Worm (Caenorhabditis elegans) whole organism, L1 larva: ENCODE measurements around the gene C14F11.4.

Experiments used
- C04F5.9 ChIP-seq: sonication (generic microtip); optimal IDR thresholded peaks from 2 replicates; lab custom pipeline; 2016; ENCODE audit warnings: missing genetic modification characterization, missing compliant biosample characterization
- F16B12.6 ChIP-seq: fragments of 150-350 bp; optimal IDR thresholded peaks from 2 replicates; lab custom pipeline; 2014; ENCODE audit warnings: missing biosample characterization, missing genetic modification characterization
- Y116A8C.19 ChIP-seq: sonication (generic microtip); optimal IDR thresholded peaks from 2 replicates; lab custom pipeline; 2016; ENCODE audit warnings: missing compliant biosample characterization, missing genetic modification characterization, borderline replicate concordance
- aha-1 ChIP-seq: fragments of 150-350 bp; optimal IDR thresholded peaks from 2 replicates; lab custom pipeline; 2014; ENCODE audit warnings: missing biosample characterization, missing genetic modification characterization
- alr-1 ChIP-seq: fragments of 200-800 bp; sonication (Bioruptor generic); optimal IDR thresholded peaks from 2 replicates; lab custom pipeline; 2018; ENCODE audit warnings: borderline replicate concordance, mild to moderate bottlenecking, missing genetic modification characterization, missing compliant biosample characterization
- aly-2 ChIP-seq: fragments of 150-350 bp; optimal IDR thresholded peaks from 2 replicates; lab custom pipeline; 2014; ENCODE audit warnings: missing biosample characterization, missing genetic modification characterization
- blmp-1 ChIP-seq: fragments of 150-350 bp; optimal IDR thresholded peaks from 2 replicates; lab custom pipeline; 2014; ENCODE audit warnings: missing biosample characterization, missing genetic modification characterization
- ceh-8 ChIP-seq: fragments of 200-800 bp; sonication (Bioruptor generic); optimal IDR thresholded peaks from 2 replicates; lab custom pipeline; 2018; ENCODE audit warnings: mild to moderate bottlenecking, missing genetic modification characterization, moderate library complexity, missing compliant biosample characterization
- ceh-88 ChIP-seq: fragments of 200-800 bp; sonication (Bioruptor generic); IDR thresholded peaks from 2 replicates; pipeline ENCODE4 v1.3.6; 2022; ENCODE audit warnings: missing genetic modification characterization, missing compliant biosample characterization
- ceh-90 ChIP-seq: sonication (generic microtip); optimal IDR thresholded peaks from 2 replicates; lab custom pipeline; 2016; ENCODE audit warnings: missing genetic modification characterization, missing compliant biosample characterization
- dpl-1 ChIP-seq, 3 experiments: fragments of 150-350 bp in 2 of 3; sonication (generic microtip) in 1 of 3; optimal IDR thresholded peaks; 2 replicates each; lab custom pipeline; 2014 to 2017; ENCODE audit warnings: missing biosample characterization in 3 of 3, missing genetic modification characterization in 3 of 3, missing genetic modification reagents in 3 of 3
- dsc-1 ChIP-seq: sonication (generic microtip); optimal IDR thresholded peaks from 2 replicates; lab custom pipeline; 2016; ENCODE audit warnings: mild to moderate bottlenecking, missing genetic modification characterization, missing compliant biosample characterization
- efl-1 ChIP-seq, 4 experiments: fragments of 150-350 bp; optimal IDR thresholded peaks in 3 of 4; peaks in 1 of 4; 1 replicate in 1 of 4; 2 replicates in 3 of 4; lab custom pipeline; 2014; ENCODE audit warnings: missing biosample characterization in 2 of 4, missing genetic modification characterization in 2 of 4, missing genetic modification reagents in 2 of 4
- efl-3 ChIP-seq: fragments of 200-800 bp; sonication (Bioruptor generic); optimal IDR thresholded peaks from 2 replicates; lab custom pipeline; 2018; ENCODE audit warnings: mild to moderate bottlenecking, missing genetic modification characterization, missing compliant biosample characterization
- egl-27 ChIP-seq, 2 experiments: fragments of 150-350 bp in 1 of 2; sonication (generic microtip); optimal IDR thresholded peaks; 3 replicates each; lab custom pipeline; 2017 to 2018; ENCODE audit warnings: missing biosample characterization in 2 of 2, missing genetic modification characterization in 2 of 2, missing genetic modification reagents in 2 of 2
- elt-3 ChIP-seq, 6 experiments: fragments of 150-350 bp in 1 of 6; sonication (generic microtip); optimal IDR thresholded peaks; 2 replicates each; lab custom pipeline; 2017 to 2018; ENCODE audit warnings: missing biosample characterization in 6 of 6, missing genetic modification characterization in 6 of 6, inconsistent platforms in 1 of 6
- ets-5 ChIP-seq: fragments of 200-800 bp; sonication (Bioruptor generic); IDR thresholded peaks from 2 replicates; pipeline ENCODE4 v1.3.6; 2022; ENCODE audit warnings: missing genetic modification characterization, missing compliant biosample characterization
- grh-1 ChIP-seq: fragments of 200-800 bp; sonication (Bioruptor generic); IDR thresholded peaks from 2 replicates; pipeline ENCODE4 v1.3.6; 2022; ENCODE audit warnings: missing genetic modification reagents, missing genetic modification characterization, missing compliant biosample characterization
- hlh-17 ChIP-seq: fragments of 200-800 bp; sonication (Bioruptor generic); optimal IDR thresholded peaks from 2 replicates; lab custom pipeline; 2018; ENCODE audit warnings: missing genetic modification characterization, mild to moderate bottlenecking, missing compliant biosample characterization, moderate library complexity, borderline replicate concordance
- hlh-4 ChIP-seq: sonication (generic microtip); optimal IDR thresholded peaks from 2 replicates; lab custom pipeline; 2016; ENCODE audit warnings: mild to moderate bottlenecking, missing genetic modification characterization, missing compliant biosample characterization
- isw-1 ChIP-seq: fragments of 200-800 bp; sonication (Bioruptor generic); IDR thresholded peaks from 2 replicates; pipeline ENCODE4 v1.3.6; 2022; ENCODE audit warnings: missing genetic modification characterization, missing compliant biosample characterization
- jun-1 ChIP-seq: fragments of 150-350 bp; optimal IDR thresholded peaks from 2 replicates; lab custom pipeline; 2014; ENCODE audit warnings: missing biosample characterization, missing genetic modification reagents, missing genetic modification characterization
- lin-13 ChIP-seq: fragments of 150-350 bp; optimal IDR thresholded peaks from 2 replicates; lab custom pipeline; 2014; ENCODE audit warnings: missing biosample characterization, missing genetic modification reagents, missing genetic modification characterization
- lin-14 ChIP-seq: fragments of 200-800 bp; sonication (Bioruptor generic); optimal IDR thresholded peaks from 2 replicates; lab custom pipeline; 2018; ENCODE audit warnings: mild to moderate bottlenecking, missing genetic modification characterization, moderate library complexity, missing compliant biosample characterization
- lin-15B ChIP-seq: fragments of 150-350 bp; sonication (generic microtip); optimal IDR thresholded peaks from 3 replicates; lab custom pipeline; 2014; ENCODE audit warnings: missing biosample characterization, missing genetic modification characterization
- lin-35 ChIP-seq, 2 experiments: fragments of 150-350 bp; optimal IDR thresholded peaks; 2 replicates each; lab custom pipeline; 2014; ENCODE audit warnings: missing biosample characterization in 2 of 2, missing genetic modification characterization in 2 of 2, missing genetic modification reagents in 2 of 2
- lir-3 ChIP-seq: sonication (generic microtip); optimal IDR thresholded peaks from 2 replicates; lab custom pipeline; 2016; ENCODE audit warnings: mild to moderate bottlenecking, missing genetic modification characterization, moderate library complexity, missing compliant biosample characterization; ENCODE audit not compliant: poor library complexity
- lsy-2 ChIP-seq, 2 experiments: fragments of 150-350 bp; optimal IDR thresholded peaks; 2 replicates each; lab custom pipeline; 2014; ENCODE audit warnings: missing biosample characterization in 2 of 2, missing genetic modification characterization in 2 of 2
- mab-9 ChIP-seq: fragments of 200-800 bp; sonication (Bioruptor generic); IDR thresholded peaks from 2 replicates; pipeline ENCODE4 v1.3.6; 2022; ENCODE audit warnings: missing genetic modification reagents, missing genetic modification characterization, missing compliant biosample characterization
- mef-2 ChIP-seq: fragments of 150-350 bp; optimal IDR thresholded peaks from 2 replicates; lab custom pipeline; 2014; ENCODE audit warnings: missing biosample characterization, missing genetic modification characterization
- nhr-11 ChIP-seq: fragments of 150-350 bp; optimal IDR thresholded peaks from 2 replicates; lab custom pipeline; 2014; ENCODE audit warnings: missing biosample characterization, missing genetic modification characterization
- nhr-237 ChIP-seq: fragments of 150-350 bp; optimal IDR thresholded peaks from 2 replicates; lab custom pipeline; 2014; ENCODE audit warnings: missing biosample characterization, missing genetic modification characterization
- nhr-28 ChIP-seq: fragments of 150-350 bp; optimal IDR thresholded peaks from 2 replicates; lab custom pipeline; 2014; ENCODE audit warnings: missing biosample characterization, missing genetic modification characterization
- nhr-47 ChIP-seq: sonication (generic microtip); optimal IDR thresholded peaks from 2 replicates; lab custom pipeline; 2016; ENCODE audit warnings: mild to moderate bottlenecking, missing genetic modification characterization, moderate library complexity, missing compliant biosample characterization
- nhr-76 ChIP-seq: sonication (generic microtip); optimal IDR thresholded peaks from 2 replicates; lab custom pipeline; 2017; ENCODE audit warnings: missing biosample characterization, missing genetic modification characterization
- nhr-77 ChIP-seq: fragments of 150-350 bp; optimal IDR thresholded peaks from 2 replicates; lab custom pipeline; 2014; ENCODE audit warnings: missing biosample characterization, missing genetic modification characterization
- nhr-84 ChIP-seq: sonication (generic microtip); optimal IDR thresholded peaks from 2 replicates; lab custom pipeline; 2017; ENCODE audit warnings: missing biosample characterization, missing genetic modification characterization
- nhr-85 ChIP-seq: sonication (generic microtip); peaks from one replicate; lab custom pipeline; 2016; ENCODE audit warnings: missing genetic modification characterization, inconsistent platforms, missing compliant biosample characterization
- nhr-90 ChIP-seq: sonication (generic microtip); optimal IDR thresholded peaks from 2 replicates; lab custom pipeline; 2016; ENCODE audit warnings: mild to moderate bottlenecking, missing genetic modification characterization, missing compliant biosample characterization; ENCODE audit not compliant: poor library complexity
- rnt-1 ChIP-seq: sonication (generic microtip); optimal IDR thresholded peaks from 2 replicates; lab custom pipeline; 2016; ENCODE audit warnings: mild to moderate bottlenecking, missing genetic modification characterization, moderate library complexity, missing compliant biosample characterization
- skn-1 ChIP-seq: fragments of 150-350 bp; optimal IDR thresholded peaks from 2 replicates; lab custom pipeline; 2014; ENCODE audit warnings: missing biosample characterization, missing genetic modification characterization
- snu-23 ChIP-seq: sonication (generic microtip); optimal IDR thresholded peaks from 2 replicates; lab custom pipeline; 2016; ENCODE audit warnings: missing genetic modification characterization, missing compliant biosample characterization
- sox-4 ChIP-seq: sonication (generic microtip); optimal IDR thresholded peaks from 2 replicates; lab custom pipeline; 2016; ENCODE audit warnings: missing genetic modification characterization, missing compliant biosample characterization
- sup-37 ChIP-seq: fragments of 200-800 bp; sonication (Bioruptor generic); optimal IDR thresholded peaks from 2 replicates; lab custom pipeline; 2018; ENCODE audit warnings: mild to moderate bottlenecking, missing genetic modification characterization, missing compliant biosample characterization
- tbx-2 ChIP-seq: sonication (generic microtip); optimal IDR thresholded peaks from 2 replicates; lab custom pipeline; 2016; ENCODE audit warnings: missing genetic modification characterization, missing compliant biosample characterization
- unc-30 ChIP-seq: sonication (generic microtip); optimal IDR thresholded peaks from 2 replicates; lab custom pipeline; 2017; ENCODE audit warnings: missing biosample characterization, missing genetic modification characterization
- unc-62 ChIP-seq: fragments of 150-350 bp; optimal IDR thresholded peaks from 2 replicates; lab custom pipeline; 2014; ENCODE audit warnings: missing biosample characterization, missing genetic modification reagents, missing genetic modification characterization
- unc-98 ChIP-seq: fragments of 200-800 bp; sonication (Bioruptor generic); IDR thresholded peaks from 2 replicates; pipeline ENCODE4 v1.3.6; 2022; ENCODE audit warnings: missing genetic modification characterization, missing compliant biosample characterization
- xbp-1 ChIP-seq: sonication (generic microtip); optimal IDR thresholded peaks from 2 replicates; lab custom pipeline; 2016; ENCODE audit warnings: missing genetic modification characterization, missing compliant biosample characterization
- zip-4 ChIP-seq: fragments of 200-800 bp; sonication (Bioruptor generic); optimal IDR thresholded peaks from 2 replicates; lab custom pipeline; 2018; ENCODE audit warnings: mild to moderate bottlenecking, missing genetic modification characterization, moderate library complexity, missing compliant biosample characterization
- ztf-11 ChIP-seq, 2 experiments: sonication (generic microtip); optimal IDR thresholded peaks; 2 replicates each; lab custom pipeline; 2016 to 2017; ENCODE audit warnings: missing genetic modification characterization in 2 of 2, missing biosample characterization in 1 of 2, missing compliant biosample characterization in 1 of 2
- ztf-4 ChIP-seq: fragments of 150-350 bp; optimal IDR thresholded peaks from 2 replicates; lab custom pipeline; 2014; ENCODE audit warnings: missing biosample characterization, missing genetic modification characterization

Gene C14F11.4

DNA sequence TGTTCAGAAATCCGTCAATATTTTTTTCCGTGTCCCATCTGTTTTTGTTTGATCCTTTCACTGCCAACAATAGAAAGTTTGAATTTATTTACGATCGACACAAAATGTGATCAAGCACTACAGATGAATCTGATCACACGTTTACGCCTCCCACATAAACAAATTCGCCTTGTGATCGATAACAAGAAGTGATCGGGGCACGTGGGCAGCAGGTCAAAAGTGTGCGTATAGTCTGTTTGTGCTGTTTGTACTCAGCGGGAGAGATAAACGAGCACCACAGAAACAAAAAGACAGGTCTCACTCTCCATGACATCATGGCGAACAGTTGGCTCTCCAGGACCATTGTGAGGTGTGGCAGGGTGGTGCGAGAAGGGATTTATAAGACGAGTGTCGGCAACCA is 22.7 kb upstream of the C14F11.4 start (continued):
- TF ChIP-seq sup-37 (GFP tag; lab: Kevin White, UChicago) (peak; percentile 56), blmp-1 (tag; lab: Kevin White, UChicago) (peak; percentile 98), ceh-90 (tag; lab: Kevin White, UChicago) (no peak), snu-23 (GFP tag; lab: Kevin White, UChicago) (peak; percentile 89), ceh-88 (peak; percentile 33; the same call in 1 of the 2 replicates), zip-4 (GFP tag; lab: Kevin White, UChicago) (peak; percentile 3), lin-35 (GFP tag; optimal IDR thresholded peaks at IDR 0.05; lab: Kevin White, UChicago) (peak; percentile 53 to 86), isw-1 (GFP tag; lab: Robert Waterston, UW) (no peak), lin-15B (tag; lab: Kevin White, UChicago) (no peak), alr-1 (no peak), nhr-237 (no peak), ztf-4 (tag; lab: Kevin White, UChicago) (peak; percentile 92), lin-14 (GFP tag; lab: Kevin White, UChicago) (peak; percentile 96), efl-3 (GFP tag; lab: Kevin White, UChicago) (no peak), dsc-1 (tag; lab: Kevin White, UChicago) (peak; percentile 74), lin-13 (GFP tag; lab: Kevin White, UChicago) (peak; percentile 58), nhr-77 (tag; lab: Kevin White, UChicago) (no peak), sox-4 (tag; lab: Kevin White, UChicago) (no peak), elt-3 (tag; optimal IDR thresholded peaks at IDR 0.05; lab: Kevin White, UChicago) (peak in 2 of 6 experiments; percentile 71 to 86), mef-2 (no peak), nhr-85 (tag; lab: Kevin White, UChicago) (peak; percentile 96), tbx-2 (tag; lab: Kevin White, UChicago) (peak; percentile 90), mab-9 (GFP tag; lab: Robert Waterston, UW) (peak; percentile 48; the same call in 1 of the 2 replicates), efl-1 (optimal IDR thresholded peaks at IDR 0.05; lab: Kevin White, UChicago) (peak; percentile 34 to 42), efl-1 (GFP tag; optimal IDR thresholded peaks at IDR 0.05 in 1 of 2; lab: Kevin White, UChicago) (peak; percentile 10 to 84), egl-27 (tag; optimal IDR thresholded peaks at IDR 0.05; lab: Kevin White, UChicago) (no peak), jun-1 (tag; lab: Kevin White, UChicago) (peak; percentile 15), dpl-1 (GFP tag; optimal IDR thresholded peaks at IDR 0.05; lab: Kevin White, UChicago) (peak; percentile 23 to 61 (median 41)), Y116A8C.19 (tag; lab: Kevin White, UChicago) (no peak), ztf-11 (tag; optimal IDR thresholded peaks at IDR 0.05; lab: Kevin White, UChicago) (no peak), aha-1 (tag; lab: Kevin White, UChicago) (no peak), rnt-1 (tag; lab: Kevin White, UChicago) (peak; percentile 94), nhr-28 (tag; lab: Kevin White, UChicago) (peak; percentile 55), grh-1 (GFP tag; lab: Robert Waterston, UW) (peak; percentile 78), nhr-84 (tag; lab: Kevin White, UChicago) (no peak), xbp-1 (tag; lab: Kevin White, UChicago) (peak; percentile 68), ets-5 (GFP tag; lab: Robert Waterston, UW) (no peak), nhr-11 (tag; lab: Kevin White, UChicago) (peak; percentile 89), nhr-76 (no peak), lir-3 (tag; lab: Kevin White, UChicago) (peak; percentile 65), nhr-90 (tag; lab: Kevin White, UChicago) (peak; percentile 91), unc-62 (GFP tag; lab: Kevin White, UChicago) (no peak), ceh-8 (GFP tag; lab: Kevin White, UChicago) (no peak), hlh-4 (tag; lab: Kevin White, UChicago) (no peak), unc-98 (GFP tag; lab: Robert Waterston, UW) (no peak), aly-2 (tag; lab: Kevin White, UChicago) (no peak), unc-30 (tag; lab: Kevin White, UChicago) (no peak), F16B12.6 (tag; lab: Kevin White, UChicago) (no peak), skn-1 (tag; lab: Kevin White, UChicago) (no peak), lsy-2 (tag; optimal IDR thresholded peaks at IDR 0.05; lab: Kevin White, UChicago) (peak; percentile 72 to 78), nhr-47 (tag; lab: Kevin White, UChicago) (peak; percentile 78), C04F5.9 (no peak), hlh-17 (GFP tag; lab: Kevin White, UChicago) (no peak)
